Worm (Caenorhabditis elegans): ENCODE results near the gene nsy-7.

The nsy-7 gene

DNA sequence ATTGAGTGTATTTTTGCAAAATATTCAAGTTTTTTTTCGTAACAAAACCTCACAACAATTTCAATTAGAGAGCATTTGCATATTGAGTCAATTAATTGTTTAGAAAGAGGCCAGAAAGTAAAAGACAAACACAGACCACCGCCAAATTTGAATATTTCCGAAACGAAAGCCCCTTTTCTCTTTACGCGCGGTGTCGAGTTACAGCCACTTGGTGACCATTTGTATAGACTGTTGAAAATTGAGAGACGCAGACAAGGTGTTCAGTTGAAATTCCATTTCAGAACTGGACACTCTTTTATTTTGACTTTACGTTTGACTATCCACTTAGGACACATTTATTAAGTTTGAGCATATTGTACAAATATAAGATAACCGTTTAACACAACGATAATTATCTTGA lies 38.4 kb downstream of the nsy-7 start:
- TF ChIP-seq hmg-4 (GFP tag; optimal IDR thresholded peaks at IDR 0.05): no peak
- TF ChIP-seq flt-1 (GFP tag; IDR thresholded peaks at IDR 0.05): no peak
- no peak for TF ChIP-seq pes-1 (GFP tag; IDR thresholded peaks at IDR 0.05)
- no peak for TF ChIP-seq hnd-1 (tag; optimal IDR thresholded peaks at IDR 0.05)
- no peak for TF ChIP-seq tbx-11 (GFP tag; IDR thresholded peaks at IDR 0.05)
- no peak for TF ChIP-seq ceh-13 (GFP tag; optimal IDR thresholded peaks at IDR 0.05)
- TF ChIP-seq ceh-36 (tag; optimal IDR thresholded peaks at IDR 0.05): no peak
- no peak for TF ChIP-seq ets-7 (tag; optimal IDR thresholded peaks at IDR 0.05)
- no peak for TF ChIP-seq F13C5.2 (tag; optimal IDR thresholded peaks at IDR 0.05)
- TF ChIP-seq B0310.2 (tag; optimal IDR thresholded peaks at IDR 0.05): no peak
- TF ChIP-seq aly-1 (tag; optimal IDR thresholded peaks at IDR 0.05): no peak
- TF ChIP-seq ama-1 (optimal IDR thresholded peaks at IDR 0.05): no peak
- no peak for TF ChIP-seq hmbx-1 (tag; optimal IDR thresholded peaks at IDR 0.05)
- TF ChIP-seq sea-1 (GFP tag; conservative IDR thresholded peaks at IDR 0.05): no peak
- no peak for TF ChIP-seq tra-4 (tag; optimal IDR thresholded peaks at IDR 0.05)
- no peak for TF ChIP-seq scrt-1 (GFP tag; IDR thresholded peaks at IDR 0.05)

DNA sequence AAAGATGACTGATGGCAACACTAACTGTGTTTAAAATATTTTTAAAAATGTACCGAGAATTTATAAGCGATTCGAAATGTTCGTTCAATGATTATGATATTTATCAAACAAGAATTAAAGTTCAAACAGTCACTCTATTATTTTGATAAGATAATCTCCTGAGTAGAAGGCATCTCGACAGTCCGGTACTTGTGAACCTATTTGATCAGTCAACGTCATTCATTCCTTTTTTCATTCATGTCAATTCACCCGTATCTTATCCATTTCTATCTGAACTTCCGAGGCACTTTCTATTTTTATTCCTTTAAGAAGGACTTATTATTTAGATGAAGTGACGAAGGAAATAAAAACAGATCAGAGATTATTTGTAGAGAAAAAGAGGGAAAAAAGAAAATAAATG lies 41.9 kb downstream of the nsy-7 start, which contains the start of gene nhr-258:
Gene nhr-258, plus strand, starts transcription at position 365 of the 400 bp plus-strand sequence.
- TF ChIP-seq hmbx-1 (tag; optimal IDR thresholded peaks at IDR 0.05): no peak
- TF ChIP-seq ceh-13 (GFP tag; optimal IDR thresholded peaks at IDR 0.05): no peak
- TF ChIP-seq hmg-4 (GFP tag; optimal IDR thresholded peaks at IDR 0.05): no peak
- no peak for TF ChIP-seq sea-1 (GFP tag; conservative IDR thresholded peaks at IDR 0.05)
- TF ChIP-seq ceh-36 (tag; optimal IDR thresholded peaks at IDR 0.05): no peak
- TF ChIP-seq aly-1 (tag; optimal IDR thresholded peaks at IDR 0.05): no peak
- TF ChIP-seq ama-1 (optimal IDR thresholded peaks at IDR 0.05): no peak
- no peak for TF ChIP-seq B0310.2 (tag; optimal IDR thresholded peaks at IDR 0.05)
- TF ChIP-seq ets-7 (tag; optimal IDR thresholded peaks at IDR 0.05): no peak
- TF ChIP-seq flt-1 (GFP tag; IDR thresholded peaks at IDR 0.05): no peak
- no peak for TF ChIP-seq hnd-1 (tag; optimal IDR thresholded peaks at IDR 0.05)
- no peak for TF ChIP-seq scrt-1 (GFP tag; IDR thresholded peaks at IDR 0.05)
- no peak for TF ChIP-seq tbx-37 (GFP tag; conservative IDR thresholded peaks at IDR 0.05)
- TF ChIP-seq tra-4 (tag; optimal IDR thresholded peaks at IDR 0.05): no peak
- TF ChIP-seq tbx-11 (GFP tag; IDR thresholded peaks at IDR 0.05): no peak
- no peak for TF ChIP-seq F13C5.2 (tag; optimal IDR thresholded peaks at IDR 0.05)

DNA sequence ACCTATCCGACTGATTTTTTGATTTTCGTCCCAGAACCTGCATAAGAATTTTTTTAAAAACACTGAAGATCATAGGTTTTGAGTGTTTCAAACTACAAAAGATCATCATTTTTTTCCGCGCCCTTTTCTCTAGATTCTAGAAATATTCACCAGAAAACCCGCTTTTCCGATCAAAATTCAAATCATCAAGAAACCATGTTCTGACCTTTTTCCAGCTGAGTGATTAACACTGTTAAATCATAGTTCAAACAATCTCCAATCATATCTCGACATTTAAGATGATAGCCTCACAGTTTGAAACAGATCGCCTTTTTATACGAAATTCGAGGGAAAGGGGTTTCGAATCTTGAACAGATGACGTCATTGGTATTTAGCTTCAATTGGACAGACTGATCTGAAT lies 42.7 kb downstream of the nsy-7 start:
- TF ChIP-seq ets-7 (tag; optimal IDR thresholded peaks at IDR 0.05): no peak
- no peak for TF ChIP-seq aly-1 (tag; optimal IDR thresholded peaks at IDR 0.05)
- no peak for TF ChIP-seq scrt-1 (GFP tag; IDR thresholded peaks at IDR 0.05)
- no peak for TF ChIP-seq tra-4 (tag; optimal IDR thresholded peaks at IDR 0.05)
- no peak for TF ChIP-seq ceh-36 (tag; optimal IDR thresholded peaks at IDR 0.05)
- no peak for TF ChIP-seq sea-1 (GFP tag; conservative IDR thresholded peaks at IDR 0.05)
- TF ChIP-seq B0310.2 (tag; optimal IDR thresholded peaks at IDR 0.05): no peak
- no peak for TF ChIP-seq tbx-11 (GFP tag; IDR thresholded peaks at IDR 0.05)
- TF ChIP-seq ama-1 (optimal IDR thresholded peaks at IDR 0.05): no peak
- no peak for TF ChIP-seq tbx-37 (GFP tag; conservative IDR thresholded peaks at IDR 0.05)

DNA sequence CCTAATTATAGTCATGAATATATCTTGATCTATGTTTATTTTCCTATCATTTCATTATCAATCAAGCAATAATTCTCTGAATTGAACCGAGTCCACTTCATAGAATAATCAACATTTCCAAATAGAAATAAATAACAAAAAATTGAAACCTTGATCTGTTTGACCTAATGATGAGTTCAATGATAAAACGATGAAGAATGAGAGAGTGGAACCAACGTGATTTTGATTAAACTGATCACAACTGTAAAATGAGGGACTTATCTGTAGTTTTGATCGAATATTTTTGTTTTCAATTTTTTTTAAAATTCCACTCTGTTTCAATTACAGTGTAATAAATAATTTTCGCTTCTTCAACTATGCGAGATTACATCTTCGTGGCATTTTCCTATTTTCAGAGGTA lies 43.6 kb downstream of the nsy-7 start:
- TF ChIP-seq sea-1 (GFP tag; conservative IDR thresholded peaks at IDR 0.05) (no peak), tbx-37 (GFP tag; conservative IDR thresholded peaks at IDR 0.05) (no peak), ceh-13 (GFP tag; optimal IDR thresholded peaks at IDR 0.05) (no peak), B0310.2 (tag; optimal IDR thresholded peaks at IDR 0.05) (no peak), F13C5.2 (tag; optimal IDR thresholded peaks at IDR 0.05) (no peak), aly-1 (tag; optimal IDR thresholded peaks at IDR 0.05) (no peak), pes-1 (GFP tag; IDR thresholded peaks at IDR 0.05) (no peak), flt-1 (GFP tag; IDR thresholded peaks at IDR 0.05) (no peak), ets-7 (tag; optimal IDR thresholded peaks at IDR 0.05) (no peak)

DNA sequence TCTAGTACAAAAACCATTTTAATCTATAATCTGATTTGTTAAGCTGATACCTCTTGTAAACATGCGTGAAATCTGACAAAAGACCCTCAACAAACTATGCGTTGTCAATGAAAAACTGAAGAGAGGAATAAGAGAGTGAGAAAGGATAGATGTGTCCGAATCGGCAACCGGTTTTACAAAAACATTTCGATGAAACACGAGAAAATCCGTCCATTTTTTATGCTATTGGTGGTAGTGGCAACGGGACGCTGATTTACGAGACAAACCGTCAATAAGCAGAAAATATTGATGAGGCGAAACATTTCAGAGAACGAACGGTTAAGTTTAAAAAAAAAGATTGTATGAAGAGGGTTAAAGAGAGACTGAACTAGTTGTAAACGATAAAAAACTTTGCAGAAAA lies 44.4 kb downstream of the nsy-7 start:
- TF ChIP-seq F13C5.2 (tag; optimal IDR thresholded peaks at IDR 0.05) (no peak), sea-1 (GFP tag; conservative IDR thresholded peaks at IDR 0.05) (no peak), scrt-1 (GFP tag; IDR thresholded peaks at IDR 0.05) (no peak), tbx-37 (GFP tag; conservative IDR thresholded peaks at IDR 0.05) (no peak), hnd-1 (tag; optimal IDR thresholded peaks at IDR 0.05) (no peak), tra-4 (tag; optimal IDR thresholded peaks at IDR 0.05) (no peak), pes-1 (GFP tag; IDR thresholded peaks at IDR 0.05) (no peak)

DNA sequence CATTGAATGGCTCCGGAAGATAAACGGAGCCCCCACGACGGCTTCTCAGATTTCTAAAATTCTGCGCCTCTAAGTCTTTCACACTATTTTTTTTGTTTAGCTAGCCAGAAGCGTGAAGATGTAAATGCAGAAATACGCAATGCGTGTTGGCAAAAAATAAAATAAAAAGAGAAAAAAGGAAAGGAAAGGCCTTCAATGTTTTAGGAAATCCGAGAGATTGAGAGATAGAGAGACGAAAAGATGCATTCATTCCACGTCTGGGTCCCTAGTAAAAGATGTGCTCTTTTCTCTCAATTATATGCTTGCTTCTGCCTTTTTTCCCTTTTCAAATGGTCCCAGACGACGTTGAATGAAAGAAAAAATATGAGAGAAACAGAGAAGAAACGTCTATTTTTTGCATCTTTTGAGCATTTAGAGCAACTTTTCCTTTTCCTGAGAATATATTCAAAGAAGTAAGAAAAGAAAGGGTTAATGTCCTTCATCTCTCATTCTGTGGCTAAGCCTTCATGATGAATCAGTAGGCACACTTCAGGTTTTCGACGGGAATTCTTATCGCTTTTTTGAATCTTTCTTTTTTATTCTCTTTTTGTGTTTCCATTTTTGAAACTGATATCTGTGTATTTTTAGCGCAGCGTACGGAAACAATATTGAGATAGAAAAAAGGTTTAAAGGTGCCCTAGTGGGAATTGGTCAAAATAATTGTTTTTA lies 45.7 kb downstream of the nsy-7 start:
- TF ChIP-seq B0310.2 (tag; optimal IDR thresholded peaks at IDR 0.05): no peak
- TF ChIP-seq hnd-1 (tag; optimal IDR thresholded peaks at IDR 0.05): no peak
- no peak for TF ChIP-seq sea-1 (GFP tag; conservative IDR thresholded peaks at IDR 0.05)

DNA sequence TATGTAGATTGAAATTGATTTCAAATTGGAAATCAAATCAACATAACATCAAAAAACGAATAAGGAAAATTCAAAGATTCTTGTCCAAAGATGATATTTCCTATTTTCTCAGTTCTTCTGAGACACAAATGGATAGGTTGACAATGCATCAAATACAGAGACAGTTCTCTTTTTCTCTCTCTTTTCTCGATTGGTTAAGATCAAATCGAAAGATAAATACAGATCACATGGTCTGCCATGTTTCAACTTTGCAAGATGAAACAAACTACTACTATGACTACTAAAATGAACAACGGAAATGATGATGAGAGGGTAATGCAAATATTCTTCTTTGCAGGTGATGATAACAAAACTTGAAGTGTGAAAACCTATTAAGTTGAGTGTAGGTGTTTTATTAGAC lies 50.0 kb downstream of the nsy-7 start:
- no peak for TF ChIP-seq tra-4 (tag; optimal IDR thresholded peaks at IDR 0.05)
- no peak for TF ChIP-seq hmg-4 (GFP tag; optimal IDR thresholded peaks at IDR 0.05)

DNA sequence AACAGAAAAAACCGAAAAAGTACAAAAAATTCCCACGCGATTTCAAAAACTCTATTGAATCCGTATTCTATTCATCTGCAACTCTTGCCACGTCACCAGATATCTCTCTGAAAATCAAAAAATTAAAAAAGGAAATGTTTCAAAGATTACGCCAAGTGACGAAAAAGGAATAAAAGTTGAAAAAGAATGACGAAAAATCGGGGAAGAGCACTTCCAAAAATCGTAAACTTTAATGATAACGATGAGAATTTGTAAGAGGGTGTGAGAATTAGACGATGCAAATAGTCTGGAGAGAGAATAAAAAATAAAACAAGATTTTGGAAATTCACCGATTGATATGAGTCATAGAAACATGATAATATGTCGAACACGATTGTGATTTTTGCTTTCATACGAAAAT lies 52.3 kb downstream of the nsy-7 start:
- TF ChIP-seq tbx-37 (GFP tag; conservative IDR thresholded peaks at IDR 0.05): no peak
- TF ChIP-seq B0310.2 (tag; optimal IDR thresholded peaks at IDR 0.05): no peak
- TF ChIP-seq ceh-36 (tag; optimal IDR thresholded peaks at IDR 0.05): no peak
- no peak for TF ChIP-seq tbx-11 (GFP tag; IDR thresholded peaks at IDR 0.05)
- no peak for TF ChIP-seq ceh-13 (GFP tag; optimal IDR thresholded peaks at IDR 0.05)
- TF ChIP-seq hnd-1 (tag; optimal IDR thresholded peaks at IDR 0.05): no peak
- no peak for TF ChIP-seq hmbx-1 (tag; optimal IDR thresholded peaks at IDR 0.05)
- TF ChIP-seq aly-1 (tag; optimal IDR thresholded peaks at IDR 0.05): no peak
- TF ChIP-seq ets-7 (tag; optimal IDR thresholded peaks at IDR 0.05): no peak
- no peak for TF ChIP-seq pes-1 (GFP tag; IDR thresholded peaks at IDR 0.05)
- no peak for TF ChIP-seq scrt-1 (GFP tag; IDR thresholded peaks at IDR 0.05)
- no peak for TF ChIP-seq flt-1 (GFP tag; IDR thresholded peaks at IDR 0.05)
- no peak for TF ChIP-seq F13C5.2 (tag; optimal IDR thresholded peaks at IDR 0.05)
- TF ChIP-seq sea-1 (GFP tag; conservative IDR thresholded peaks at IDR 0.05): no peak
- TF ChIP-seq ama-1 (optimal IDR thresholded peaks at IDR 0.05): no peak
- TF ChIP-seq hmg-4 (GFP tag; optimal IDR thresholded peaks at IDR 0.05): no peak
- no peak for TF ChIP-seq tra-4 (tag; optimal IDR thresholded peaks at IDR 0.05)

Measured in whole organism, early embryonic.